Worm (Caenorhabditis elegans) whole organism, L2 larva: ENCODE data around the gene Y71H2AM.6.

Experiments used
- R02D3.7 ChIP-seq: fragments of 150-350 bp; optimal IDR thresholded peaks from 2 replicates; lab custom pipeline; 2014; ENCODE audit warnings: missing biosample characterization, missing genetic modification characterization
- elt-1 ChIP-seq: fragments of 150-350 bp; optimal IDR thresholded peaks from 2 replicates; lab custom pipeline; 2014; ENCODE audit warnings: missing biosample characterization, missing genetic modification characterization
- nhr-21 ChIP-seq: fragments of 150-350 bp; optimal IDR thresholded peaks from 2 replicates; lab custom pipeline; 2014; ENCODE audit warnings: missing biosample characterization, missing genetic modification characterization
- zag-1 ChIP-seq: fragments of 150-350 bp; optimal IDR thresholded peaks from 2 replicates; lab custom pipeline; 2014; ENCODE audit warnings: missing biosample characterization, missing genetic modification characterization
- ztf-11 ChIP-seq: sonication (generic microtip); optimal IDR thresholded peaks from 2 replicates; lab custom pipeline; 2017; ENCODE audit warnings: missing biosample characterization, missing genetic modification characterization

DNA sequence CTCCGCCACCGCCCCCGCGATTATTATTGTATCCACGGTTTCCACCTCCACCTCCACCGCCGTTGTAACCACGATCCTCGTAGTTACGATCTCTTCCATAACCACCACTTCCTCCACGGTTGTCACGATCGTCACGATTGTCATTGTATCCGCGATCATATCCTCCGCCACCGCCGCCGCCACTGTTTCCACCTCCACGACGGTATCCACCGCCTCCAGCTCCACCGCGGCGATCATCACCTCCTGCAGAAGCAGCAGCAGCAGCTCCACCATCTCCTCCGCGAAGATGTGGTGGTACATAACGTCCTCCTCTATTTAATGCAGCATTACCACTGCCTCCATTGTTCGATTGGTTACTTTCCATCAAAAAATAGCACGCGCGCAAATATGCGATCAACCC is 2.2 kb upstream of the Y71H2AM.6 start, which contains the start of gene laf-1:
- TF ChIP-seq nhr-21 (tag; lab: Kevin White, UChicago) (no peak), elt-1 (tag; lab: Kevin White, UChicago) (no peak), R02D3.7 (tag; lab: Kevin White, UChicago) (no peak), ztf-11 (tag; lab: Kevin White, UChicago) (no peak), zag-1 (no peak)
